Worm (Caenorhabditis elegans) whole organism, late embryonic: Measurements from ENCODE around the gene K04B12.2.

ENCODE experiments used
- C38D4.7 ChIP-seq: fragments of 200-800 bp; sonication (Bioruptor generic); optimal IDR thresholded peaks from 2 replicates; lab custom pipeline; 2018; ENCODE audit warnings: mild to moderate bottlenecking, missing genetic modification characterization, moderate library complexity, missing compliant biosample characterization
- K02D7.2 ChIP-seq: sonication (generic microtip); optimal IDR thresholded peaks from 2 replicates; lab custom pipeline; 2017; ENCODE audit warnings: mild to moderate bottlenecking, missing genetic modification characterization, missing compliant biosample characterization
- K09A11.1 ChIP-seq: sonication (generic microtip); optimal IDR thresholded peaks from 2 replicates; lab custom pipeline; 2017; ENCODE audit warnings: antibody characterized with exemption, mild to moderate bottlenecking, missing genetic modification characterization, missing compliant biosample characterization; ENCODE audit not compliant: insufficient read depth
- ahr-1 ChIP-seq: sonication (generic microtip); optimal IDR thresholded peaks from 2 replicates; lab custom pipeline; 2016; ENCODE audit warnings: missing genetic modification characterization, missing compliant biosample characterization
- ama-1 ChIP-seq: fragments of 150-350 bp; optimal IDR thresholded peaks from 2 replicates; lab custom pipeline; 2014
- ceh-14 ChIP-seq: sonication (generic microtip); optimal IDR thresholded peaks from 2 replicates; lab custom pipeline; 2016; ENCODE audit warnings: missing genotype, missing genetic modification characterization, missing compliant biosample characterization
- ceh-2 ChIP-seq: sonication (generic microtip); optimal IDR thresholded peaks from 2 replicates; lab custom pipeline; 2016; ENCODE audit warnings: missing genotype, missing genetic modification characterization, missing compliant biosample characterization
- ceh-24 ChIP-seq: sonication (generic microtip); optimal IDR thresholded peaks from 2 replicates; lab custom pipeline; 2016; ENCODE audit warnings: mild to moderate bottlenecking, missing genetic modification characterization, missing compliant biosample characterization
- ceh-30 ChIP-seq: fragments of 150-350 bp; optimal IDR thresholded peaks from 2 replicates; lab custom pipeline; 2014; ENCODE audit warnings: missing biosample characterization, missing genetic modification characterization
- ceh-31 ChIP-seq: sonication (generic microtip); optimal IDR thresholded peaks from 2 replicates; lab custom pipeline; 2016; ENCODE audit warnings: missing genetic modification characterization, missing compliant biosample characterization
- ceh-34 ChIP-seq: sonication (generic microtip); optimal IDR thresholded peaks from 2 replicates; lab custom pipeline; 2016; ENCODE audit warnings: mild to moderate bottlenecking, missing genetic modification characterization, missing compliant biosample characterization
- ceh-45 ChIP-seq: fragments of 200-800 bp; sonication (Bioruptor generic); IDR thresholded peaks from 2 replicates; pipeline ENCODE4 v1.3.6; 2022; ENCODE audit warnings: missing genetic modification reagents, missing genetic modification characterization, missing compliant biosample characterization
- ceh-48 ChIP-seq: sonication (generic microtip); optimal IDR thresholded peaks from 2 replicates; lab custom pipeline; 2016; ENCODE audit warnings: missing genetic modification characterization, inconsistent platforms, missing compliant biosample characterization
- ceh-6 ChIP-seq: fragments of 200-800 bp; sonication (Bioruptor generic); optimal IDR thresholded peaks from 2 replicates; lab custom pipeline; 2018; ENCODE audit warnings: mild to moderate bottlenecking, missing genetic modification characterization, missing compliant biosample characterization
- che-1 ChIP-seq: sonication (generic microtip); optimal IDR thresholded peaks from 2 replicates; lab custom pipeline; 2016; ENCODE audit warnings: mild to moderate bottlenecking, missing genetic modification characterization, missing compliant biosample characterization
- dmd-4 ChIP-seq: sonication (generic microtip); optimal IDR thresholded peaks from 2 replicates; lab custom pipeline; 2016; ENCODE audit warnings: borderline replicate concordance, missing genetic modification characterization, missing compliant biosample characterization
- dve-1 ChIP-seq: sonication (generic microtip); optimal IDR thresholded peaks from 2 replicates; lab custom pipeline; 2017; ENCODE audit warnings: antibody characterized with exemption, mild to moderate bottlenecking, missing genetic modification characterization, missing compliant biosample characterization
- elt-2 ChIP-seq: sonication (generic microtip); optimal IDR thresholded peaks from 2 replicates; lab custom pipeline; 2016; ENCODE audit warnings: missing genetic modification reagents, missing genetic modification characterization, missing compliant biosample characterization
- elt-4 ChIP-seq: sonication (generic microtip); optimal IDR thresholded peaks from 2 replicates; lab custom pipeline; 2016; ENCODE audit warnings: missing genetic modification characterization, missing compliant biosample characterization
- eyg-1 ChIP-seq: sonication (generic microtip); optimal IDR thresholded peaks from 2 replicates; lab custom pipeline; 2016; ENCODE audit warnings: missing genotype, missing genetic modification characterization, missing compliant biosample characterization
- fax-1 ChIP-seq: sonication (generic microtip); optimal IDR thresholded peaks from 2 replicates; lab custom pipeline; 2016; ENCODE audit warnings: missing genotype, missing genetic modification characterization, missing compliant biosample characterization
- fkh-10 ChIP-seq: fragments of 150-350 bp; optimal IDR thresholded peaks from 2 replicates; lab custom pipeline; 2014; ENCODE audit warnings: missing biosample characterization, missing genetic modification reagents, missing genetic modification characterization
- fkh-6 ChIP-seq: sonication (generic microtip); optimal IDR thresholded peaks from 2 replicates; lab custom pipeline; 2016; ENCODE audit warnings: missing genetic modification characterization, missing compliant biosample characterization
- hlh-13 ChIP-seq: fragments of 200-800 bp; sonication (Bioruptor generic); optimal IDR thresholded peaks from 2 replicates; lab custom pipeline; 2018; ENCODE audit warnings: mild to moderate bottlenecking, missing genetic modification characterization, missing compliant biosample characterization
- hlh-15 ChIP-seq: sonication (generic microtip); optimal IDR thresholded peaks from 2 replicates; lab custom pipeline; 2016; ENCODE audit warnings: missing genetic modification characterization, missing compliant biosample characterization
- hlh-30 ChIP-seq: sonication (generic microtip); optimal IDR thresholded peaks from 2 replicates; lab custom pipeline; 2017; ENCODE audit warnings: antibody characterized with exemption, missing genetic modification characterization, missing compliant biosample characterization; ENCODE audit not compliant: insufficient read depth
- hlh-6 ChIP-seq: sonication (generic microtip); optimal IDR thresholded peaks from 2 replicates; lab custom pipeline; 2016; ENCODE audit warnings: missing genotype, missing genetic modification characterization, missing compliant biosample characterization
- hlh-8 ChIP-seq: sonication (generic microtip); optimal IDR thresholded peaks from 2 replicates; lab custom pipeline; 2016; ENCODE audit warnings: missing genotype, missing genetic modification characterization, missing compliant biosample characterization
- lim-6 ChIP-seq: sonication (generic microtip); optimal IDR thresholded peaks from 2 replicates; lab custom pipeline; 2016; ENCODE audit warnings: missing genetic modification characterization, missing compliant biosample characterization
- lin-11 ChIP-seq: fragments of 200-800 bp; sonication (Bioruptor generic); optimal IDR thresholded peaks from 2 replicates; lab custom pipeline; 2018; ENCODE audit warnings: mild to moderate bottlenecking, missing genetic modification characterization, missing compliant biosample characterization
- madf-2 ChIP-seq: sonication (generic microtip); optimal IDR thresholded peaks from 2 replicates; lab custom pipeline; 2017; ENCODE audit warnings: missing genetic modification characterization, missing compliant biosample characterization
- mec-3 ChIP-seq: sonication (generic microtip); optimal IDR thresholded peaks from 2 replicates; lab custom pipeline; 2016; ENCODE audit warnings: borderline replicate concordance, missing genetic modification characterization, missing compliant biosample characterization
- nhr-232 ChIP-seq: sonication (generic microtip); optimal IDR thresholded peaks from 2 replicates; lab custom pipeline; 2016; ENCODE audit warnings: missing genetic modification characterization, missing compliant biosample characterization
- npax-4 ChIP-seq: sonication (generic microtip); optimal IDR thresholded peaks from 2 replicates; lab custom pipeline; 2016; ENCODE audit warnings: missing genetic modification characterization, missing compliant biosample characterization
- odd-2 ChIP-seq: sonication (generic microtip); optimal IDR thresholded peaks from 2 replicates; lab custom pipeline; 2017; ENCODE audit warnings: antibody characterized with exemption, mild to moderate bottlenecking, missing genetic modification characterization, missing compliant biosample characterization
- pag-3 ChIP-seq: sonication (generic microtip); optimal IDR thresholded peaks from 2 replicates; lab custom pipeline; 2016; ENCODE audit warnings: missing compliant biosample characterization, missing genetic modification characterization, borderline replicate concordance
- pat-9 ChIP-seq: fragments of 200-800 bp; sonication (Bioruptor generic); optimal IDR thresholded peaks from 2 replicates; lab custom pipeline; 2018; ENCODE audit warnings: mild to moderate bottlenecking, missing genetic modification characterization, moderate library complexity, missing compliant biosample characterization
- pha-2 ChIP-seq: sonication (generic microtip); optimal IDR thresholded peaks from 2 replicates; lab custom pipeline; 2017; ENCODE audit warnings: mild to moderate bottlenecking, missing genetic modification characterization, missing compliant biosample characterization
- pqm-1 ChIP-seq: sonication (generic microtip); optimal IDR thresholded peaks from 2 replicates; lab custom pipeline; 2016; ENCODE audit warnings: missing genetic modification characterization, missing compliant biosample characterization
- pros-1 ChIP-seq: fragments of 150-350 bp; optimal IDR thresholded peaks from 2 replicates; lab custom pipeline; 2014; ENCODE audit warnings: missing biosample characterization, missing genetic modification reagents, missing genetic modification characterization
- ref-2 ChIP-seq: sonication (generic microtip); optimal IDR thresholded peaks from 2 replicates; lab custom pipeline; 2016; ENCODE audit warnings: missing genetic modification characterization, missing compliant biosample characterization
- rnt-1 ChIP-seq: sonication (generic microtip); optimal IDR thresholded peaks from 2 replicates; lab custom pipeline; 2016; ENCODE audit warnings: missing genetic modification characterization, missing compliant biosample characterization
- sdc-2 ChIP-seq: sonication (generic microtip); optimal IDR thresholded peaks from 2 replicates; lab custom pipeline; 2016; ENCODE audit warnings: missing genotype, missing genetic modification characterization, missing compliant biosample characterization
- sox-2 ChIP-seq: fragments of 200-800 bp; sonication (Bioruptor generic); IDR thresholded peaks from 2 replicates; pipeline ENCODE4 v1.3.6; 2022; ENCODE audit warnings: missing genetic modification reagents, missing genetic modification characterization, missing compliant biosample characterization
- sox-4 ChIP-seq: sonication (generic microtip); optimal IDR thresholded peaks from 2 replicates; lab custom pipeline; 2017; ENCODE audit warnings: mild to moderate bottlenecking, missing genetic modification characterization, inconsistent platforms, missing compliant biosample characterization
- syd-9 ChIP-seq: sonication (generic microtip); optimal IDR thresholded peaks from 2 replicates; lab custom pipeline; 2016; ENCODE audit warnings: mild to moderate bottlenecking, missing genetic modification characterization, moderate library complexity, missing compliant biosample characterization
- tbx-2 ChIP-seq: sonication (generic microtip); optimal IDR thresholded peaks from 2 replicates; lab custom pipeline; 2016; ENCODE audit warnings: missing genetic modification characterization, missing compliant biosample characterization
- tbx-7 ChIP-seq: sonication (generic microtip); optimal IDR thresholded peaks from 2 replicates; lab custom pipeline; 2016; ENCODE audit warnings: missing genotype, missing genetic modification characterization, missing compliant biosample characterization
- ttx-3 ChIP-seq: sonication (generic microtip); optimal IDR thresholded peaks from 2 replicates; lab custom pipeline; 2016; ENCODE audit warnings: missing genetic modification reagents, missing genetic modification characterization, missing compliant biosample characterization
- unc-3 ChIP-seq, 2 experiments: fragments of 200-800 bp in 1 of 2; sonication (Bioruptor generic) in 1 of 2; sonication (generic microtip) in 1 of 2; conservative IDR thresholded peaks in 1 of 2; optimal IDR thresholded peaks in 1 of 2; 2 replicates each; pipeline versions ENCODE4 v1.3.6 to Lab custom; 2016 to 2022; ENCODE audit warnings: missing compliant biosample characterization in 2 of 2, missing genetic modification characterization in 2 of 2, missing genetic modification reagents in 1 of 2
- unc-86 ChIP-seq: sonication (generic microtip); optimal IDR thresholded peaks from 2 replicates; lab custom pipeline; 2016; ENCODE audit warnings: missing genetic modification characterization, missing compliant biosample characterization
- zip-5 ChIP-seq: sonication (generic microtip); optimal IDR thresholded peaks from 2 replicates; lab custom pipeline; 2016; ENCODE audit warnings: missing genetic modification characterization, missing compliant biosample characterization
- ztf-16 ChIP-seq: sonication (generic microtip); optimal IDR thresholded peaks from 2 replicates; lab custom pipeline; 2017; ENCODE audit warnings: missing genetic modification characterization, missing compliant biosample characterization

Gene K04B12.2

DNA sequence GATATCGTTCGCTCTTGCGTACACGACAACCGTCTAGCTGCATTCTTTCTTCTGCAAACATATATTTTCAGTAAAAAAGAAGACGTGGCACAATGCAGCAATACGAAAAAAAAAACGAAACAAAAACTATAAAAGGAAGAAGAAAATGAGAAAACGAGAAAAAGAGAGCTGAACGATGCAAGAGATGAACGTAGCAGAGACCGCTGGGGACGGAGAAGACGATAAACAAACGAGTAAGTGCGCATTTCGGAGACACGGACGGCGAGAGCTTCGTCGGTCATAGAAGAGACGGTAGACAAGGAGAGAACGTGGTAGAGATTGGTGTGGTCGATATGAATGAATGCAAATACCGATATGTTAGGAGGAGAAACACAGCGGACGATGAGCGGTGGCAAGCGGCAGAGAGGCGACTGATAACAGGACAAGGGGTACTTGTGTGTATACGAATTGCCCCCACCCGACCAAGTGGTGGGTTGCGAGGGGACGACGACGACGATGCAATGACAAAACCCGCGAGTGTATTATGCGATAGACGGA, at the start of gene K04B12.2:
TSS of gene K04B12.2 (minus strand) at position 51 of the 537 bp plus-strand sequence.
- TF ChIP-seq pqm-1 (tag; lab: Kevin White, UChicago) (peak; percentile 41), lin-11 (tag; lab: Kevin White, UChicago) (no peak), ceh-6 (GFP tag; lab: Kevin White, UChicago) (no peak), ceh-24 (no peak), pha-2 (tag; lab: Kevin White, UChicago) (peak; percentile 66), ceh-34 (tag; lab: Kevin White, UChicago) (peak; percentile 65), K09A11.1 (tag; lab: Kevin White, UChicago) (no peak), pag-3 (tag; lab: Kevin White, UChicago) (no peak), ceh-48 (tag; lab: Kevin White, UChicago) (no peak), elt-4 (no peak), lim-6 (peak; percentile 36), unc-86 (no peak), dmd-4 (tag; lab: Kevin White, UChicago) (no peak), hlh-6 (tag; lab: Kevin White, UChicago) (peak; percentile 73), tbx-2 (tag; lab: Kevin White, UChicago) (peak; percentile 64), fkh-6 (tag; lab: Kevin White, UChicago) (no peak), sox-2 (GFP tag; lab: Robert Waterston, UW) (no peak), ztf-16 (tag; lab: Kevin White, UChicago) (no peak), ceh-31 (peak; percentile 55), ceh-14 (tag; lab: Kevin White, UChicago) (peak; percentile 23), ama-1 (lab: Kevin White, UChicago) (no peak), ceh-2 (tag; lab: Kevin White, UChicago) (no peak), zip-5 (tag; lab: Kevin White, UChicago) (no peak), ahr-1 (tag; lab: Kevin White, UChicago) (no peak), sox-4 (no peak), syd-9 (no peak), pros-1 (tag; lab: Kevin White, UChicago) (no peak), sdc-2 (tag; lab: Kevin White, UChicago) (peak; percentile 15), ceh-30 (peak; percentile 52), rnt-1 (tag; lab: Kevin White, UChicago) (peak; percentile 25), hlh-30 (tag; lab: Kevin White, UChicago) (no peak), fkh-10 (GFP tag; lab: Kevin White, UChicago) (no peak), dve-1 (tag; lab: Kevin White, UChicago) (peak; percentile 7), pat-9 (tag; lab: Kevin White, UChicago) (no peak), elt-2 (tag; lab: Kevin White, UChicago) (peak; percentile 75), ref-2 (peak; percentile 43), madf-2 (tag; lab: Kevin White, UChicago) (no peak), che-1 (no peak), tbx-7 (no peak), hlh-8 (tag; lab: Kevin White, UChicago) (no peak), ceh-45 (no peak), unc-3 (GFP tag; conservative IDR thresholded peaks at IDR 0.05; lab: Robert Waterston, UW) (no peak), unc-3 (tag; optimal IDR thresholded peaks at IDR 0.05; lab: Kevin White, UChicago) (no peak), mec-3 (tag; lab: Kevin White, UChicago) (no peak), npax-4 (no peak), eyg-1 (tag; lab: Kevin White, UChicago) (no peak), nhr-232 (no peak), hlh-13 (GFP tag; lab: Kevin White, UChicago) (no peak), K02D7.2 (tag; lab: Kevin White, UChicago) (no peak), C38D4.7 (GFP tag; lab: Kevin White, UChicago) (no peak), ttx-3 (no peak), fax-1 (tag; lab: Kevin White, UChicago) (no peak), hlh-15 (tag; lab: Kevin White, UChicago) (no peak), odd-2 (tag; lab: Kevin White, UChicago) (no peak)
